Worm (Caenorhabditis elegans): ENCODE data around the gene F41F3.9.

DNA sequence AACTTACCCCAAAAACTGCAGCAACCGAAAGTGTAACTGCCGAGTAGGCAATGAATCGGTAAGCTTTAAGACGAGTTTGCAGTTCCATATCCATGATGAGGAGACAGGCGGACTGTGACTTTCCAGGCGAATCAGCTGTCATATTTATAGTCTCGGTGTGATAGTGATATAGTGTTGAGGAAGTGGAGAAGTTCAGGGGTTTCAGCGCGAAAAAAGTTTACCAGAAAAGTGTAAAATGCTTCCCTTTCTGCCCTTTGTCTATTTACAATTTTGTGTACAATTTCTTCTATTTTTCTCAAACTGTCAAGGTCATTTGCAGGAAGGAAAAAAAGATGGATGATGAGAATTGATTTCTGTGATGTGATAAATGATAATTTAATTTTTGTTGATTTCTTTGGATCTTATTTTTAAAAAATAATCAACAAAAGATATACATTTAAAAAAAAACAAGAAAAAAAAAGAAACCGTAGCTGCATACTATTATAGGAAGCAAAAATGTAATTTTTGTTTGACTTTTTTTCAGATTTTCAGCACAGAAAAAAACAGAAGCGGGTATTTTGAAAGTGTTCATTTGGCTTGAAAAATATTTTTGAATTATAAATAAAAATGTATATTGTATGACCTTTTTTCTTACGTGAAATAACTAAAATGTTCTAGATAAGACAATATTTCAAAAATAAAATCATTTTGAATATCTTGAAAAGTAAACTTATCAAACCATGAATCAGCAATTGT, 1.2 kb upstream of the F41F3.9 start, which contains the start of the genes col-139 and F41F3.1:
- TF ChIP-seq pqm-1 (tag; optimal IDR thresholded peaks at IDR 0.05) (no peak), nfya-1 (tag; optimal IDR thresholded peaks at IDR 0.05) (no peak), ceh-45 (GFP tag; IDR thresholded peaks at IDR 0.05) (no peak), rnt-1 (tag; optimal IDR thresholded peaks at IDR 0.05) (no peak), ceh-34 (tag; optimal IDR thresholded peaks at IDR 0.05) (no peak), hlh-15 (tag; optimal IDR thresholded peaks at IDR 0.05) (no peak), odd-2 (tag; optimal IDR thresholded peaks at IDR 0.05) (no peak), ceh-30 (tag; optimal IDR thresholded peaks at IDR 0.05) (no peak)
